Worm (Caenorhabditis elegans) whole organism, L4/young adult: ENCODE measurements around the gene W02A2.9.

Source experiments
- W03F9.2 ChIP-seq: fragments of 150-350 bp; optimal IDR thresholded peaks from 2 replicates; lab custom pipeline; 2014; ENCODE audit warnings: missing biosample characterization, missing genetic modification characterization
- dao-5 ChIP-seq: sonication (generic microtip); optimal IDR thresholded peaks from 2 replicates; lab custom pipeline; 2016; ENCODE audit warnings: missing genotype, missing genetic modification characterization, moderate library complexity, missing compliant biosample characterization
- him-1 ChIP-seq: sonication (generic microtip); optimal IDR thresholded peaks from 2 replicates; lab custom pipeline; 2016; ENCODE audit warnings: missing genotype, missing genetic modification reagents, missing genetic modification characterization, missing compliant biosample characterization

W02A2.9 gene

DNA sequence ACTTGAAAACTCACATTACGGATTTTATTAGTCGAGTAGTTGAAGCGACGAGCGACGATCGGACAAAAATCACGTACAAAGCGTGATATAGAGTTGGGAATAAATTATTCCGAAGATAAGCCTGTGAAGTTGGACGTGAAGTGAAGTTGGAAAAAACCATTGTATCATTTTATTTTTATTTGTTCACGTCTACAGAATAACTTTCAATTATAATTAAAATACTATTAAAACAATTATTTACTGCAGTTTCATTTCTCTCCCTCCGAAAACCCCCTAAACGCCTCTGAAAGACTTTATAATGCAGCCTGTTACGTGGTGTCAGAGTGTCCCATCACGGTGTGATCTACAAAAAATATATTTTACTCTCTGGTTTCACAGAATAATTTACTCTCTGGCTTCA, 12.7 kb downstream of the W02A2.9 start, which contains the start of gene Y62E10A.3:
Y62E10A.3 (minus strand) TSS at position 101 of the 400 bp plus-strand sequence.
- TF ChIP-seq W03F9.2 (no peak), dao-5 (tag; lab: Kevin White, UChicago) (no peak), him-1 (no peak)

DNA sequence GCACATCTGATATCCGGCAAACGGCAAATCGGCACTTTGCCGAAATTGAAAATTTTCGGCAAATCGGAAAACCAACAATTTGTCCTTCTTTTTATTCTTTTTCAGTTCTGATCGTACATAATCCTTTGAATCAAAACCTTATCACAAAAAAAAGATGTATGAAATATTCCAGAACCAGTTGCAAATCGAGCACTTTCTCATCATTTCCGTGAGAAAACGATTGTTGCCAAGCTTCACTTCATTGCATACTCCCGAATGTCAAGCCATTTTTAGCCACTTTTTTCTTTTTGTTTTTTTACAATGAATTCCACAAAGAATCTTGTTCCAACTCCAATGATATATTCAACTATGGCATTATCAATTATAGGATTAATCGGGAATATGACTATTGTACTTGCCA, 17.4 kb downstream of the W02A2.9 start, which contains the start of gene srsx-25:
srsx-25 (plus strand) TSS at position 301 of the 400 bp plus-strand sequence.
- TF ChIP-seq dao-5 (tag; lab: Kevin White, UChicago) (no peak), him-1 (no peak), W03F9.2 (no peak)

DNA sequence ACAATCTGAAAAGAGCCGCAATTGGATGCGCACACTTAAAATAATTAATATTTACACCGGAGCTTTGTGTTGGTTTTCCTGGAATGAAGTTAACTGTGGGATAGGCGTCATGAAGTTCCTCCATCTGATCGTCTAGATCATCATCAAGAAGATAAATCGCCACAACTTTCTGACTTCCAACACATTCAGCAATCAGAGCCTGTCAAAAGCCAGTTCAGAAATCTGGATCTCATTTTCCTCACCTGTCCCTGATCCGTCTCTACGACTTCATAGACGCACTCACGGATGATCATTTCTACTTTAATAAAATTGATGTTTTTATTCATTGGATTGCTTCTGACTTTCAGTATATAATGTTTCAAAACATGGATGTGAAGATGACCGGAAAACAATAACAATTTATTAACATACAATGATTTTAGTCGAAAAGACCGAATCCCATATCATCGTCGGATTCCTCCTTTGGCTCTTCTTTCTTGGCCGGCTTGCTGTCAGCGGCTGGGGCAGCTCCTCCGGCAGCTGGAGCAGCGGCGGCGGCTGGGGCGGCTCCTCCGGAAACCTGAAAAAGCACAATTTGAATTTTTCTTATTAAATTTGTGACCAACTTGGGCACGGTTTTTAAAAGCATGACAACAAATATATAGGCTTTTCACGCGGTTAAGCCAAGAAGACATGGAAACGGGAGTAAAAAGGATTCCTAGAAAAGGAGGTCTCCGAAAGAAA, 21.8 kb downstream of the W02A2.9 start, which contains the start of gene agt-1:
agt-1 (minus strand) TSS at position 293 of the 723 bp plus-strand sequence.
- TF ChIP-seq dao-5 (tag; lab: Kevin White, UChicago) = no peak
- no peak for TF ChIP-seq W03F9.2
- no peak for TF ChIP-seq him-1

DNA sequence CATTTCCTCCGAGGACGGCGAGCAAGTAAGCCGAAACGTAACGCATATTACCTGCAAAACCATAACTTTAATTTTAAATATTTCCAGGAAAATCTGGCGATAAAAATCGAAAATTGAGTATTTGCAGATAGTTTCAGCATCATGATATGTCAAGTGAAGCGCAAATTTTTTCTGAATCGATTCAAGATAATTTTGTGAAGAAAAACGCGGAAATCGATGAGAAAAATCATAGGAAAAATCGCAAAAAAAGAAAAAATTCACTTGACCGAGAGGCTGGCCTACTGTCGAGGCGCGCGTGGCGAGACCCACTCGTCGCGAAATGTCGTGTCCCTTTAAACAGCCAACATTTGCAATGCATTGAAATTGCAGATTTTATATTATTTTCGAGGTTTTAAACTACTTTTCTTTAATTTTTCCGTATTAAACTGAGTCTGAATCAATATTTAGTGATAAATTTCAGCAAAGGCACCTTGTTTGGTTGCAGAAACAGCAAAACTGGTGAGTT, 22.8 kb downstream of the W02A2.9 start, which contains the start of the genes rla-2, popl-7 and Y62E10A.24:
rla-2 (minus strand) TSS at position 51 of the 505 bp plus-strand sequence.
popl-7 (plus strand) TSS at position 455 of the 505 bp plus-strand sequence.
Y62E10A.24 (plus strand) TSS at position 476 of the 505 bp plus-strand sequence.
- no peak for TF ChIP-seq him-1
- no peak for TF ChIP-seq W03F9.2
- no peak for TF ChIP-seq dao-5 (tag; lab: Kevin White, UChicago)

DNA sequence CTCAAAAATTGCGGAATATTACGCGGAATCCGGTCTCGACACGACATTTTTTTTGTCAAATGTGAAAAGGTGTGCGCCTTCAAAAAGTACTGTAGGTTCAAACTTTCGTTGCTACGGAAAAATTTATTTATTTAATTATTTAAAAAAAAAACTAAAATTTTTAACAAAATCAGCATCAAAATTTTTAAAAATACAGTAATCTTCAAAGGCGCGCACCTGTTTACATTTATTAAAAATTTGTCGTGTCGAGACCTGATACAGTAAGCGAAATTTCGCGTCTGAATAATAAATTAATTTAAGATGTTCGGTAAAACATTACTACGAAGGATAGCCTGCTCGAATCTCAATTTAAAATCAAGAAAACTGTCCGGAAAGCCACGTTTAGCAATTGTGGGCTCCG, 24.2 kb downstream of the W02A2.9 start, which contains the start of gene Y62E10A.6:
Y62E10A.6 (plus strand) TSS at position 301 of the 400 bp plus-strand sequence.
- TF ChIP-seq him-1 (no peak), W03F9.2 (no peak), dao-5 (tag; lab: Kevin White, UChicago) (no peak)

DNA sequence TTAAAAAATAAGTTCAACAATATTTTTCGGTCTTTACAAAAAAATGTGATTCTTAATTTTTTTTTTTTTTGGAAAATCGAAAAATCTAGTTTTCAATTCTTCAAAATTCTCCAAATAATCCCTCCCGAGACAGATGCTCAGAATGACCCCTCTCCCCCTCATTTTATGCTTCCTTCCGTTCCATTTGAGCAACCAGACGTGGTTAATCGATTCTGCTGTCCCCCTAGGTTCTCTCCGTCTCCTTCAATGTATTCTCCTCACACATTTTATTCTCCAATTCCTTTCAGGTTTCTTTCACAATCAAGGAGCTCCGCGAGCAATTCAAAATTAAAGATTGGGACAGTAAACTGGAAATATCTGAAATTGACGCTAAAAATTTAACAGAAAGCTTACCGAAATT, 27.5 kb downstream of the W02A2.9 start:
- no peak for TF ChIP-seq dao-5 (tag; lab: Kevin White, UChicago)
- no peak for TF ChIP-seq W03F9.2
- no peak for TF ChIP-seq him-1

DNA sequence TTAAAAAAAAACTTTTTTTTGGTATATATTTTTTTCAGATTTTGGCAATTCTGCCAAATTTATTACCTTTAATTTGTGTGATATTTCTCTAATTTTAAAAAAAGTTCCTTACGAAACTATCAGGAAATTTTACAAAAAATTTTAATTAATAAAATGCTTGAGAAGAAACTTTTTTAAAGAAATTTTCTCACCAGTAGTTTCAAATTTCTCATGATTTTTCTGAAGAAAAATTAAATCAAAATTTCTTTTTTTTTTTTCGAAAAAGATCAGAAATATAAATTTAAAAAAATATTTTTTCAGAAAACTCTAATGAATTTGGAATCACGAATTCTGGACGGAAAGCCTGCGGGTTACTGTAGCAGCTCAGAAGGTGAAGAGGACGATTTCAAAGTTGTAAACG, 30.3 kb downstream of the W02A2.9 start, which contains the start of gene mau-8:
mau-8 (plus strand) TSS at position 301 of the 400 bp plus-strand sequence.
- TF ChIP-seq dao-5 (tag; lab: Kevin White, UChicago) (no peak), W03F9.2 (no peak), him-1 (no peak)

DNA sequence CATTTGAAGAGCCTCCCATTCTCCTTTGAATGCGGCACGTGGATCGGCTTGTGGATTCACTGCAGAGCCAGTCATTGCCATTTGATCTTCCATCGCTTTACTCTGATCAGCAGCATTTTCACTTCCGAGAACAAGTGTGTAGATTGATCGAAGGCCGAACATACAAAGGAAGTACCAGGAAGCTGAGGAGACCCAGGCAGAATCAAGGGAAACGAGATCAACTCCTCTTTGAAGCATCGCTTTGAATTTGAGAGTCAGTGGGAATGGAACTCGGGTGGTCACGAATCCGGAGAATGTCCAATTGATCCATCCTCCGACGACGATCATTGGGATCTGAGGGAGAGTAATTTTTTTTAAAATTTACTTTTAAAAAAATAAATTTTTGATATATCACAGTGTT, 33.0 kb downstream of the W02A2.9 start:
- no peak for TF ChIP-seq dao-5 (tag; lab: Kevin White, UChicago)
- TF ChIP-seq W03F9.2 = no peak
- TF ChIP-seq him-1 = no peak

DNA sequence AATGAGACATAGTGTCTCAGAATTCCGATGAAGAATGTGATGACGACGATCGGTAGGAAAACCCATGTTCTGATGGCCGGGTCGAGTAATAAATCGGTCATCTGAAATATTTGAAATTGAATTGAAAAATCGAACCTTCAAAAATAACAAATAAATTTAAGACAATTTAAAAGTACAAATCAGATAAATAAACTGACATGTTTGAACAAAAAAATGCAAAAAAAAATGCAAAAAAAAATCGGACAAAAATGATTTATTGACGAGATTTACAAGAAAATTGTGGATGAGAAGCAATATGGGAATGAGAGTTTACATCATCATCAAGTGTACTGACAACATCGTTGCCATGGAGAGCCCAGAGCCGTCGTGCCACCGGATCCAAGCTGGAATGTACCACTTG, 34.4 kb downstream of the W02A2.9 start, which contains the start of gene emc-3:
emc-3 (minus strand) TSS at position 101 of the 400 bp plus-strand sequence.
- TF ChIP-seq W03F9.2 (no peak), dao-5 (tag; lab: Kevin White, UChicago) (no peak), him-1 (no peak)

DNA sequence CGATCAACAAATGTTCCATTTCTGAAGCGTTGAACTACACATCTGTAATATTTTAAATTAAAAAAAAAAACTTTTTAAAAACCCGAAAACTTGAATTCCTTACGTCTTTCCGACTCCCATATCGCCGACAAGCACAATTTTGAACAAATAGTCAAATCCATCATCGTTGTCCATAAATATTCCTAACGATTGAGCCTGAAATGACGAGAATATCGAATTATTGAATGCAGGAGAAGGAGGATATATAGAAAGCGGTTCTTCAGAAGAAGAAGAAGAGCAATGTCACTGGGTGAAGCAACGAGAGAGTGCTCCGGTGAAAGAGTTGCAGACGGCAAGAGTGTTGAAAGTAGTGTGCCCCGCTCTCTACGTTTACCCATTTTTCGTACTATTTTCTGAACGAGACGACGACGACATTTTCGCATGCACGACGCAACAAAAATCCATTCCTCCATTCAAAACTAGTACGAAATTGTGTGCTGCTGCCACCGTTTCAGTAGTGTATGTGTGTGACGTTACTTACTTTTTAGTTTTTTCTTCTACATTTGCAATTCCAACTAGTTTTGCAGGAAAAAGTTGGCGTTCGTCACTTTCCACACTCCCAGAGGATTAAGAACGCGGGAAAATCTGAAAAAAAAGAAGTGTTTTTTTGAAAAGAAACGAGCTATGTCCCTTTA, 36.4 kb downstream of the W02A2.9 start, which contains the start of gene rab-19:
rab-19 (minus strand) TSS at position 624 of the 674 bp plus-strand sequence.
- TF ChIP-seq him-1 = no peak
- no peak for TF ChIP-seq W03F9.2
- no peak for TF ChIP-seq dao-5 (tag; lab: Kevin White, UChicago)

DNA sequence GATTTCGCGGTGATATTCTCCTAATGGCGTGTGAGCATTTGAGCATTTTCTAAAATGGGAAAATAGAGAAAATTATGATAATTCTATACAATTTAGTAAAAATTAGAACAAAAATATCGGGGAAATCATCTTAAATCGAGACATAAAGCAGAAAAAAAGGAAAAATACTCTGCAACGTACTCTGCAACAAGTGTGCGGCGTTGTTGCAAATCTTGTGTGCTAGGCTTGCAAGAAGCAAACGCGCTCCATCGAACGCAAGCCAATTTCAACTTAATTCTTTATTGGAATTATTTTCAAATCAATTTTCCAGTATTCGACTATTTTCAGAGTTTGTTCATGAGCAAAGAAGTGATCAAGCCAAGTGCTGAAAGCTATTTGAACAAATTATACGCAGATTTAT, 38.6 kb downstream of the W02A2.9 start, which contains the start of the genes Y62E10A.20, Y62E10A.23 and mdt-9:
Y62E10A.20 (minus strand) TSS at position 49 of the 400 bp plus-strand sequence.
Y62E10A.23 (plus strand) TSS at position 282 of the 400 bp plus-strand sequence.
mdt-9 (plus strand) TSS at position 338 of the 400 bp plus-strand sequence.
- TF ChIP-seq him-1 (peak; percentile 22), W03F9.2 (peak; percentile 85), dao-5 (tag; lab: Kevin White, UChicago) (no peak)

DNA sequence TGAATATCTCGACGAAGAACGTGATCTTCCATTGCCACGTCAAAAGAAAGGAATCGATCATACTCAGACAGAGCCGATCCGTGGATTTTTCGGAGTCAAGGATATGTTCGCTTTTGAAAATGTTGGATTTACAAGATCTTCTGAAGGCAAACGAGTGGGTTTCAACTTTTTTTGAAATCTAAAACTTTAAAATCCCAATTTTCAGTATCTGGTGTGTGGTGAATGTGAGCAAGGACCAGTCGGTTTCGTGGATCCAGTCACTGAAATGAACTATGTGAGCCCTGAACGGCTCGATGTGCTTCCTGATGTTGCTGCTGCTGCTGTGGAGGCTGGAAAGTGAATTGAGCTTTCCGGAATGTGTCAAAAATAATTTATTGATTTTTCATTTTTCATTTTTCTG, 39.4 kb downstream of the W02A2.9 start, which contains the start of gene lsm-3:
lsm-3 (plus strand) TSS at position 301 of the 400 bp plus-strand sequence.
- TF ChIP-seq W03F9.2 = no peak
- no peak for TF ChIP-seq him-1

DNA sequence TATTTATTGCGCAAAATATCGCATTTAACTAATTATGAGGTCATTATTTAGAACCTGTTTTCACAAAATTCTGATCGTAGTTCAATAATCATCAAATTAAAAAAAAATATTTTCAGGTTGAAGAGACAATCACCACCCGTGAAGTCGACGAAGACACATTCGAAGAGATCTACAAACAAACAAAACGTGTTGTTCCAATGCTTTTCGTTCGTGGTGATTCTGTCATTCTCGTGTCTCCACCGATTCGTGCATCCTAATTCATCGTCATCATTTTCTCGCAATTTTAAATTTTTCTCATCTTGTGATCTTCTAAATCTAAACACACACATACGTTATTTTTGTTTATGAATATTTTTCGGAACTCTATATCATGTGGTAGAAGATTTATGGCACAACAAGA, 41.3 kb downstream of the W02A2.9 start:
- TF ChIP-seq him-1 (peak; percentile 42), dao-5 (tag; lab: Kevin White, UChicago) (no peak)

DNA sequence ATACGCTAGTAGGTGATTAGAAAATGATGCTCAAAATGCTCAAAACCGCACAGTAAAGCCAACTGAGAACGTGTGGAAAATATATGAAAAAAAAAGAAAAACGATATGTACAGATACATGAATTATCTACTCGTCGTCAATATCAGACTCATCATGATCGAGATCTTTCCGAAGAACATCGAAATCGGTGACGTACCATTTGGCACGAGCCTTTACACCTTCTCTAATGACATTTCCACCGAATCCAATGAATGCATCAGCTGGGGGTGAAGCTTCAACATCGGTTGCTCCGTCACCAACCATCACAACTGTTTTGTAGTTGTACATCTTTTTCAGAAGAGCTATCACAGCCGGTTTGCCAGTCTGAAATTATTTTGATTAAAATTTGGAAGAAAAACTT, 41.8 kb downstream of the W02A2.9 start:
- no peak for TF ChIP-seq dao-5 (tag; lab: Kevin White, UChicago)
- TF ChIP-seq W03F9.2 = no peak
- no peak for TF ChIP-seq him-1
